Worm (Caenorhabditis elegans): Measurements from ENCODE around the gene C15H9.11.

ce11 chrX:6121279-6121678 is 18.1 kb upstream of the C15H9.11 start:
- no peak for TF ChIP-seq hmbx-1 (tag; optimal IDR thresholded peaks at IDR 0.05)
- no peak for TF ChIP-seq sea-1 (GFP tag; conservative IDR thresholded peaks at IDR 0.05)
- TF ChIP-seq ceh-36 (tag; optimal IDR thresholded peaks at IDR 0.05) = no peak

Data from whole organism, early embryonic.